Worm (Caenorhabditis elegans): ENCODE data around the gene abf-4.

The abf-4 gene

DNA sequence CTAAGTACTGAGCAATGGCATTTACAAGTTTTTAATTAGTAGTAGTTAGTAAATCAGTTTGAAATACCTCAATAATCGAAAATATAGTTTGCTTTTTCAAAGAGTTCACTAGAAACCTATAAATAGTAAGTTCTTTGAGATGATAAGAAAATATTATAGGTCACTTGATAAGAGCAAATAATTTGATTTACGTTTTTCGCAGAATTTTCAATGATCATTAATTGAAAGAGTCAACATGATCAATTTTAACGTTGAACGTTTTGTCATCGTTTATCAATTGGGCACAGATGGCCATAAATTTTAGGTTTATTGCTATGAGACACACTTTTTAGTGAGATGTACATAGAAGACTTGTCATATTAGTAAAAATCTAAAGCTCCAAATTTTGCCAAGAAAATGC, 12.4 kb downstream of the abf-4 start:
- no peak for TF ChIP-seq efl-1 (optimal IDR thresholded peaks at IDR 0.05)
- TF ChIP-seq efl-1 (GFP tag; optimal IDR thresholded peaks at IDR 0.05 in 1 of 2) = no peak
- peak; percentile 37 for TF ChIP-seq elt-2 (tag; optimal IDR thresholded peaks at IDR 0.05)

DNA sequence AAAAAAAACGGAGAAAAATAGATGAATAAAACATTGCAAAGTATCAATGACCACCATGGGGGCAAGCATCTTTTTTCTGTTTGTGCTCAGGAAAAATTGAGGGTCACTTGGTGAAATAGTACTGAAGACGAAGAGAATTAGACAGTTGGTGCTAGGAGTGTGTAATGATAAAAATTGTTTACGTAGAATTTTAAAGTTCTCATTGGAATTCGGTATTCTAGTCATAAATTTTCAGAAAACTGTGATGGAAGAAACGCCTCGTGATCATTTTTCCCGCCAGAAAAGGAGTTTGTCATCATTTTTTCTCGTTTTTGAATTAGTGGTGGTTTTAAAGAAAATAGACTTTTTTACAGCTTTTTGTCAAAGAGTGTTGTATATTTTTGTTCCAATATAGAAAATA, 13.6 kb downstream of the abf-4 start:
- no peak for TF ChIP-seq dsc-1 (tag; optimal IDR thresholded peaks at IDR 0.05)
- peak; percentile 22 for TF ChIP-seq skn-1 (tag; optimal IDR thresholded peaks at IDR 0.05)
- peak; percentile 6 for TF ChIP-seq nhr-20 (tag; optimal IDR thresholded peaks at IDR 0.05)
- no peak for TF ChIP-seq nhr-11 (tag; optimal IDR thresholded peaks at IDR 0.05)
- TF ChIP-seq ceh-90 (tag; optimal IDR thresholded peaks at IDR 0.05) = no peak
- TF ChIP-seq ceh-63 (GFP tag; optimal IDR thresholded peaks at IDR 0.05) = no peak
- no peak for TF ChIP-seq mef-2 (tag; optimal IDR thresholded peaks at IDR 0.05)
- TF ChIP-seq irx-1 (tag; optimal IDR thresholded peaks at IDR 0.05) = no peak
- TF ChIP-seq unc-30 (tag; optimal IDR thresholded peaks at IDR 0.05) = no peak
- no peak for TF ChIP-seq swsn-7 (tag; optimal IDR thresholded peaks at IDR 0.05)
- TF ChIP-seq nhr-71 (tag; optimal IDR thresholded peaks at IDR 0.05) = peak; percentile 27
- peak in 1 of 2 experiments; percentile 28 for TF ChIP-seq lin-35 (GFP tag; optimal IDR thresholded peaks at IDR 0.05)
- peak; percentile 53 for TF ChIP-seq elt-2 (tag; optimal IDR thresholded peaks at IDR 0.05)
- TF ChIP-seq xbp-1 (tag; optimal IDR thresholded peaks at IDR 0.05) = no peak
- no peak for TF ChIP-seq aha-1 (tag; optimal IDR thresholded peaks at IDR 0.05)
- TF ChIP-seq nhr-19 (GFP tag; conservative IDR thresholded peaks at IDR 0.05) = no peak
- TF ChIP-seq unc-86 (tag; optimal IDR thresholded peaks at IDR 0.05) = peak; percentile 19
- no peak for TF ChIP-seq mab-9 (GFP tag; IDR thresholded peaks at IDR 0.05)
- no peak for TF ChIP-seq fos-1 (tag; optimal IDR thresholded peaks at IDR 0.05)

DNA sequence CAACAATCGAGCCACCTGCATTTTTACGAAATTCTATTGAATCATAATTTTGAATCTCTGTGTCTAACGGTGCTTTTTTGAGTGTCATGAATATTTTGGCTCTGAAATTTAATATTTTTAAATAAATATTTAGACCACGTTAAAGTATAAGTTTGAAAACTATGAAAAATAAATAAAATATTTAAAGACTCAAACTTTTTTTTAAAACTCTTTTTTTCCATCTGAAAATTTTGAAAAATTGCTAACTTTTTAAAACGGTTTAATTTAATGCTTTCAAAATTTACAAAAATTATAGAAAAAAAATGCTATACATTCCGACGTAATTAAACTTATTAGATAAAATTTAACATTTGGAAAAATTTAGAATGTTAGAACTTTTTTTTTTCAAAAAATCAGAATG, 14.1 kb downstream of the abf-4 start, which contains the start of gene slc-36.3:
Gene slc-36.3 (minus strand): TSS at position 101 of the 400 bp plus-strand sequence.
- no peak for TF ChIP-seq pax-3 (tag; optimal IDR thresholded peaks at IDR 0.05)
- no peak for TF ChIP-seq dsc-1 (tag; optimal IDR thresholded peaks at IDR 0.05)
- no peak for TF ChIP-seq grh-1 (GFP tag; IDR thresholded peaks at IDR 0.05)
- TF ChIP-seq ceh-63 (GFP tag; optimal IDR thresholded peaks at IDR 0.05) = no peak
- no peak for TF ChIP-seq sox-4 (tag; optimal IDR thresholded peaks at IDR 0.05)
- TF ChIP-seq fkh-8 (tag; optimal IDR thresholded peaks at IDR 0.05) = no peak
- TF ChIP-seq mef-2 (tag; optimal IDR thresholded peaks at IDR 0.05) = no peak
- TF ChIP-seq nhr-19 (GFP tag; conservative IDR thresholded peaks at IDR 0.05) = no peak
- TF ChIP-seq mep-1 (tag; optimal IDR thresholded peaks at IDR 0.05) = no peak
- no peak for TF ChIP-seq swsn-7 (tag; optimal IDR thresholded peaks at IDR 0.05)
- no peak for TF ChIP-seq vab-15 (tag; optimal IDR thresholded peaks at IDR 0.05)
- TF ChIP-seq fkh-10 (GFP tag; optimal IDR thresholded peaks at IDR 0.05) = no peak
- TF ChIP-seq lin-13 (GFP tag; optimal IDR thresholded peaks at IDR 0.05) = no peak
- no peak for TF ChIP-seq aha-1 (tag; optimal IDR thresholded peaks at IDR 0.05)
- TF ChIP-seq sup-37 (GFP tag; optimal IDR thresholded peaks at IDR 0.05) = no peak

DNA sequence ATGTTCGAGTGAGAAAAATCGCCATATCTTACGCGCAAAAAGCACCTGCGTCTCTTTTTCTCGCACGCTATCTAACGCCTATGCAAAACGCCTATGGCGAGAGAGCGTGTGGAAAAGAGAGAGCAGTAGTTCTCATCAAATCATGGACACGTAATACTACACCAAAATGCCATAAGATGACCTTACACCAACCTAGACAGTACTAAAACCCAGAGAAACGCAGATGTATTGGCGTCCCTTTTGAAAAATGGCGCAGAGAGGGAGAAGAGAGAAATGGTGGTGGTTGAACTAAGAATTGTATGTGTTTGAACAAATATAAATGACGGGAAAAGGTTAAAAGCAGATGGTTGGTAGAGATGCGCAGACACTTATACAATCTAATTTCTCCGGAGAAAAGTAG, 19.1 kb downstream of the abf-4 start, which contains the start of gene Y38H6C.16:
Gene Y38H6C.16 (minus strand): TSS at position 293 of the 400 bp plus-strand sequence.
- peak; percentile 21 for TF ChIP-seq snu-23 (GFP tag; optimal IDR thresholded peaks at IDR 0.05)
- peak; percentile 12 to 19 for TF ChIP-seq efl-1 (optimal IDR thresholded peaks at IDR 0.05)
- TF ChIP-seq efl-1 (GFP tag; optimal IDR thresholded peaks at IDR 0.05 in 1 of 2) = peak in 1 of 2 experiments; percentile 83
- no peak for TF ChIP-seq nhr-237 (tag; optimal IDR thresholded peaks at IDR 0.05)
- TF ChIP-seq C16A3.4 (tag; optimal IDR thresholded peaks at IDR 0.05) = no peak
- TF ChIP-seq elt-2 (tag; optimal IDR thresholded peaks at IDR 0.05) = no peak
- TF ChIP-seq blmp-1 (tag; optimal IDR thresholded peaks at IDR 0.05) = peak; percentile 67
- TF ChIP-seq xbp-1 (tag; optimal IDR thresholded peaks at IDR 0.05) = peak; percentile 14
- no peak for TF ChIP-seq nhr-84 (tag; optimal IDR thresholded peaks at IDR 0.05)
- TF ChIP-seq fos-1 (tag; optimal IDR thresholded peaks at IDR 0.05) = no peak
- peak; percentile 13 for TF ChIP-seq nhr-47 (tag; optimal IDR thresholded peaks at IDR 0.05)
- TF ChIP-seq lin-13 (GFP tag; optimal IDR thresholded peaks at IDR 0.05) = no peak
- no peak for TF ChIP-seq zip-4 (GFP tag; optimal IDR thresholded peaks at IDR 0.05)
- peak in 1 of 3 experiments; percentile 25 for TF ChIP-seq dpl-1 (GFP tag; optimal IDR thresholded peaks at IDR 0.05)
- TF ChIP-seq aly-2 (tag; optimal IDR thresholded peaks at IDR 0.05) = no peak
- TF ChIP-seq Y116A8C.19 (tag; optimal IDR thresholded peaks at IDR 0.05; ENCODE audit: borderline replicate concordance) = no peak
- no peak for TF ChIP-seq elt-3 (tag; optimal IDR thresholded peaks at IDR 0.05)
- no peak for TF ChIP-seq ztf-11 (tag; optimal IDR thresholded peaks at IDR 0.05)
- TF ChIP-seq nhr-77 (tag; optimal IDR thresholded peaks at IDR 0.05) = no peak
- no peak for TF ChIP-seq ceh-88 (GFP tag; IDR thresholded peaks at IDR 0.05)
- TF ChIP-seq dsc-1 (tag; optimal IDR thresholded peaks at IDR 0.05) = no peak
- TF ChIP-seq nhr-11 (tag; optimal IDR thresholded peaks at IDR 0.05) = no peak
- TF ChIP-seq nhr-85 (tag) = peak; percentile 73
- TF ChIP-seq lsy-2 (tag; optimal IDR thresholded peaks at IDR 0.05) = peak in 1 of 2 experiments; percentile 19
- TF ChIP-seq lin-35 (GFP tag; optimal IDR thresholded peaks at IDR 0.05) = peak in 1 of 2 experiments; percentile 20
- peak; percentile 16 for TF ChIP-seq F16B12.6 (tag; optimal IDR thresholded peaks at IDR 0.05)
- peak; percentile 25 for TF ChIP-seq mep-1 (tag; optimal IDR thresholded peaks at IDR 0.05)
